Worm (Caenorhabditis elegans) whole organism, L4 larva: ENCODE measurements around the gene clec-41.

Experiments
- F37D6.2 ChIP-seq: sonication (generic microtip); optimal IDR thresholded peaks from 2 replicates; lab custom pipeline; 2016; ENCODE audit warnings: mild to moderate bottlenecking, missing genetic modification characterization, missing compliant biosample characterization
- aha-1 ChIP-seq: fragments of 150-350 bp; peaks from one replicate; lab custom pipeline; 2014; ENCODE audit warnings: missing biosample characterization, missing genetic modification characterization
- ces-1 ChIP-seq: fragments of 150-350 bp; sonication (generic microtip); optimal IDR thresholded peaks from 4 replicates; lab custom pipeline; 2014; ENCODE audit warnings: missing biosample characterization, missing genetic modification reagents, missing genetic modification characterization
- hlh-11 ChIP-seq: fragments of 200-800 bp; sonication (Bioruptor generic); optimal IDR thresholded peaks from 2 replicates; lab custom pipeline; 2018; ENCODE audit warnings: mild to moderate bottlenecking, missing genetic modification characterization, missing compliant biosample characterization
- lin-13 ChIP-seq: fragments of 150-350 bp; optimal IDR thresholded peaks from 2 replicates; lab custom pipeline; 2014; ENCODE audit warnings: missing biosample characterization, missing genetic modification reagents, missing genetic modification characterization
- nhr-11 ChIP-seq: fragments of 150-350 bp; optimal IDR thresholded peaks from 2 replicates; lab custom pipeline; 2014; ENCODE audit warnings: missing biosample characterization, missing genetic modification characterization
- pha-4 ChIP-seq, 2 experiments: fragments of 150-350 bp in 1 of 2; fragments of 200-800 bp in 1 of 2; sonication (Bioruptor generic) in 1 of 2; IDR thresholded peaks in 1 of 2; optimal IDR thresholded peaks in 1 of 2; 2 replicates each; pipeline versions ENCODE4 v1.3.6 to Lab custom; 2014 to 2022; ENCODE audit warnings: missing genetic modification characterization in 2 of 2, missing genetic modification reagents in 2 of 2, missing biosample characterization in 1 of 2, missing compliant biosample characterization in 1 of 2
- snpc-1.2 ChIP-seq: fragments of 200-800 bp; sonication (Bioruptor generic); IDR thresholded peaks from 2 replicates; pipeline ENCODE4 v1.3.6; 2022; ENCODE audit warnings: missing genetic modification reagents, missing genetic modification characterization, missing compliant biosample characterization
- snpc-4 ChIP-seq: fragments of 150-350 bp; optimal IDR thresholded peaks from 2 replicates; lab custom pipeline; 2014; ENCODE audit warnings: missing biosample characterization, missing genetic modification characterization
- spr-3 ChIP-seq: fragments of 200-800 bp; sonication (Bioruptor generic); optimal IDR thresholded peaks from 2 replicates; lab custom pipeline; 2018; ENCODE audit warnings: mild to moderate bottlenecking, missing genetic modification characterization, missing compliant biosample characterization
- unc-62 ChIP-seq, 3 experiments: fragments of 150-350 bp in 1 of 3; sonication (generic microtip); optimal IDR thresholded peaks in 2 of 3; peaks in 1 of 3; 1 replicate in 1 of 3; 2 replicates in 2 of 3; lab custom pipeline; 2014 to 2017; ENCODE audit warnings: missing biosample characterization in 3 of 3, missing genetic modification characterization in 3 of 3, missing genetic modification reagents in 3 of 3, missing genotype in 1 of 3

ce11 chrV:13130439-13130840 is 7.5 kb downstream of the clec-41 start:
- TF ChIP-seq lin-13 (GFP tag; lab: Kevin White, UChicago) (peak; percentile 70), spr-3 (GFP tag; lab: Kevin White, UChicago) (no peak), F37D6.2 (tag; lab: Kevin White, UChicago) (peak; percentile 36), aha-1 (peak; percentile 82), nhr-11 (peak; percentile 63), ces-1 (GFP tag; lab: Kevin White, UChicago) (no peak), pha-4 (GFP tag; IDR thresholded peaks at IDR 0.05; lab: Robert Waterston, UW) (no peak; the same call in 1 of the 2 replicates), pha-4 (tag; optimal IDR thresholded peaks at IDR 0.05; lab: Kevin White, UChicago) (no peak), snpc-1.2 (GFP tag; lab: Robert Waterston, UW) (0 out of 2 replicates have a peak, but pooled peaks have one; percentile 9), unc-62 (GFP tag; optimal IDR thresholded peaks at IDR 0.05 in 1 of 2; lab: Kevin White, UChicago) (peak in 1 of 2 experiments; percentile 49), unc-62 (tag; optimal IDR thresholded peaks at IDR 0.05; lab: Kevin White, UChicago) (no peak), snpc-4 (tag; lab: Kevin White, UChicago) (no peak), hlh-11 (tag; lab: Kevin White, UChicago) (peak; percentile 90)
